Worm (Caenorhabditis elegans) whole organism, mixed stage, embryonic: ENCODE data around the gene zhit-2.

Experiments used
- M03D4.4 ChIP-seq: sonication (generic microtip); optimal IDR thresholded peaks from 2 replicates; lab custom pipeline; 2017; ENCODE audit warnings: mild to moderate bottlenecking, missing genetic modification characterization, missing compliant biosample characterization
- bed-3 ChIP-seq: fragments of 200-800 bp; sonication (Bioruptor generic); optimal IDR thresholded peaks from 3 replicates; lab custom pipeline; 2018; ENCODE audit warnings: mild to moderate bottlenecking, missing genetic modification characterization, moderate library complexity, missing compliant biosample characterization
- blmp-1 ChIP-seq: fragments of 150-350 bp; optimal IDR thresholded peaks from 2 replicates; lab custom pipeline; 2014; ENCODE audit warnings: missing biosample characterization, missing genetic modification characterization
- ceh-39 ChIP-seq: fragments of 150-350 bp; optimal IDR thresholded peaks from 2 replicates; lab custom pipeline; 2014; ENCODE audit warnings: missing biosample characterization, missing genetic modification characterization
- ceh-43 ChIP-seq: fragments of 200-800 bp; sonication (Bioruptor generic); optimal IDR thresholded peaks from 2 replicates; lab custom pipeline; 2018; ENCODE audit warnings: mild to moderate bottlenecking, missing genetic modification characterization, moderate library complexity, missing compliant biosample characterization
- ceh-83 ChIP-seq: fragments of 200-800 bp; sonication (Bioruptor generic); optimal IDR thresholded peaks from 2 replicates; lab custom pipeline; 2018; ENCODE audit warnings: mild to moderate bottlenecking, missing genetic modification characterization, missing compliant biosample characterization
- ces-1 ChIP-seq: fragments of 150-350 bp; optimal IDR thresholded peaks from 2 replicates; lab custom pipeline; 2014; ENCODE audit warnings: missing biosample characterization, missing genetic modification reagents, missing genetic modification characterization
- cnd-1 ChIP-seq: fragments of 200-800 bp; sonication (Bioruptor generic); optimal IDR thresholded peaks from 2 replicates; lab custom pipeline; 2018; ENCODE audit warnings: mild to moderate bottlenecking, missing genetic modification characterization, missing compliant biosample characterization
- drap-1 ChIP-seq: fragments of 200-800 bp; sonication (Bioruptor generic); optimal IDR thresholded peaks from 3 replicates; lab custom pipeline; 2018; ENCODE audit warnings: mild to moderate bottlenecking, missing genetic modification characterization, missing compliant biosample characterization
- elt-1 ChIP-seq: sonication (generic microtip); optimal IDR thresholded peaks from 2 replicates; lab custom pipeline; 2017; ENCODE audit warnings: missing genetic modification characterization, mild to moderate bottlenecking, missing compliant biosample characterization, antibody characterized with exemption, moderate library complexity, borderline replicate concordance; ENCODE audit not compliant: insufficient read depth
- elt-3 ChIP-seq: fragments of 150-350 bp; optimal IDR thresholded peaks from 2 replicates; lab custom pipeline; 2014; ENCODE audit warnings: missing biosample characterization, missing genetic modification characterization
- flh-1 ChIP-seq: fragments of 200-800 bp; sonication (Bioruptor generic); optimal IDR thresholded peaks from 2 replicates; lab custom pipeline; 2018; ENCODE audit warnings: mild to moderate bottlenecking, missing genetic modification characterization, moderate library complexity, missing compliant biosample characterization
- ham-2 ChIP-seq: fragments of 200-800 bp; sonication (Bioruptor generic); optimal IDR thresholded peaks from 2 replicates; lab custom pipeline; 2018; ENCODE audit warnings: mild to moderate bottlenecking, missing genetic modification characterization, missing compliant biosample characterization
- hlh-1 ChIP-seq: fragments of 150-350 bp; optimal IDR thresholded peaks from 2 replicates; lab custom pipeline; 2014; ENCODE audit warnings: missing biosample characterization, missing genetic modification reagents, missing genetic modification characterization
- lin-13 ChIP-seq: fragments of 150-350 bp; optimal IDR thresholded peaks from 2 replicates; lab custom pipeline; 2014; ENCODE audit warnings: missing biosample characterization, missing genetic modification characterization
- lin-32 ChIP-seq: fragments of 200-800 bp; sonication (Bioruptor generic); optimal IDR thresholded peaks from 2 replicates; lab custom pipeline; 2018; ENCODE audit warnings: mild to moderate bottlenecking, missing genetic modification characterization, missing compliant biosample characterization
- lsy-2 ChIP-seq: fragments of 150-350 bp; optimal IDR thresholded peaks from 2 replicates; lab custom pipeline; 2014; ENCODE audit warnings: missing biosample characterization, missing genetic modification characterization
- mab-5 ChIP-seq: fragments of 150-350 bp; optimal IDR thresholded peaks from 2 replicates; lab custom pipeline; 2014; ENCODE audit warnings: missing biosample characterization, missing genetic modification characterization
- mep-1 ChIP-seq: fragments of 150-350 bp; optimal IDR thresholded peaks from 2 replicates; lab custom pipeline; 2017; ENCODE audit warnings: missing biosample characterization, missing genetic modification reagents, missing genetic modification characterization, inconsistent platforms
- mls-2 ChIP-seq: sonication (generic microtip); optimal IDR thresholded peaks from 2 replicates; lab custom pipeline; 2016; ENCODE audit warnings: mild to moderate bottlenecking, missing genetic modification characterization, moderate library complexity, missing compliant biosample characterization
- nhr-12 ChIP-seq: fragments of 150-350 bp; optimal IDR thresholded peaks from 2 replicates; lab custom pipeline; 2014; ENCODE audit warnings: missing biosample characterization, missing genetic modification characterization
- nhr-2 ChIP-seq: fragments of 150-350 bp; optimal IDR thresholded peaks from 2 replicates; lab custom pipeline; 2014; ENCODE audit warnings: missing biosample characterization, missing genetic modification characterization
- nhr-237 ChIP-seq: fragments of 150-350 bp; optimal IDR thresholded peaks from 2 replicates; lab custom pipeline; 2014; ENCODE audit warnings: missing biosample characterization, missing genetic modification characterization
- nhr-28 ChIP-seq: fragments of 150-350 bp; optimal IDR thresholded peaks from 2 replicates; lab custom pipeline; 2014; ENCODE audit warnings: missing biosample characterization, missing genetic modification characterization
- nhr-76 ChIP-seq: sonication (generic microtip); optimal IDR thresholded peaks from 2 replicates; lab custom pipeline; 2017; ENCODE audit warnings: missing biosample characterization, missing genetic modification characterization
- pha-4 ChIP-seq: fragments of 150-350 bp; optimal IDR thresholded peaks from 2 replicates; lab custom pipeline; 2018; ENCODE audit warnings: missing biosample characterization, missing genetic modification reagents, missing genetic modification characterization
- sem-2 ChIP-seq: fragments of 200-800 bp; sonication (Bioruptor generic); optimal IDR thresholded peaks from 2 replicates; lab custom pipeline; 2018; ENCODE audit warnings: mild to moderate bottlenecking, missing genetic modification characterization, missing compliant biosample characterization
- snpc-4 ChIP-seq: fragments of 150-350 bp; optimal IDR thresholded peaks from 2 replicates; lab custom pipeline; 2014; ENCODE audit warnings: missing biosample characterization, missing genetic modification characterization
- sptf-1 ChIP-seq: sonication (generic microtip); optimal IDR thresholded peaks from 2 replicates; lab custom pipeline; 2017; ENCODE audit warnings: mild to moderate bottlenecking, missing genetic modification characterization, moderate library complexity, missing compliant biosample characterization
- tbx-8 ChIP-seq: fragments of 200-800 bp; sonication (Bioruptor generic); optimal IDR thresholded peaks from 2 replicates; lab custom pipeline; 2018; ENCODE audit warnings: mild to moderate bottlenecking, missing genetic modification characterization, moderate library complexity, missing compliant biosample characterization
- unc-120 ChIP-seq: sonication (generic microtip); optimal IDR thresholded peaks from 2 replicates; lab custom pipeline; 2017; ENCODE audit warnings: missing genetic modification characterization, missing compliant biosample characterization; ENCODE audit not compliant: poor library complexity, severe bottlenecking
- unc-39 ChIP-seq: fragments of 150-350 bp; optimal IDR thresholded peaks from 2 replicates; lab custom pipeline; 2014; ENCODE audit warnings: missing biosample characterization, missing genetic modification characterization
- unc-62 ChIP-seq: fragments of 150-350 bp; optimal IDR thresholded peaks from 2 replicates; lab custom pipeline; 2014; ENCODE audit warnings: missing biosample characterization, missing genetic modification reagents, missing genetic modification characterization
- zip-8 ChIP-seq: fragments of 150-350 bp; optimal IDR thresholded peaks from 2 replicates; lab custom pipeline; 2014; ENCODE audit warnings: missing biosample characterization, missing genetic modification characterization
- ztf-11 ChIP-seq: fragments of 150-350 bp; optimal IDR thresholded peaks from 2 replicates; lab custom pipeline; 2014; ENCODE audit warnings: missing biosample characterization, missing genetic modification characterization

The zhit-2 gene

DNA sequence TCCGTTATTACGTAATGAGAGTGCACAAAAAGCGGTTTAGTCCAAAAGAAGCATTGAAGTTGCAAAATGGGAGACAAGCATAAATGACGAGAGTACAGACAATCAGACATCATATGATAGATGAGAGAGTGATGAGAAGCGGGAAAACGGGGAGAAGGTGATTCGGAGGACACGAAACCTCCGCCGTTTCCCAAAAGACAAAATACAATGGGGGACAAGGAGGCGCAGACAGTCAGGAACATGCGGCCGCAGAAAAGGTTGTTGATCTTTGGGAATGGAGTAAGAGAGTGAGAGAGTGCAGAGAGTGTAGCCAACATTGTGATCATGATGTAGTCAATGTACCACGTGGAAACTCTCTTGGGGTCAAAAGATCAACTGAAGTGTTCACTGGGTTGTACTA is 6.5 kb downstream of the zhit-2 start:
- TF ChIP-seq unc-62 (GFP tag; lab: Kevin White, UChicago) (peak; percentile 84), pha-4 (peak; percentile 92), nhr-28 (tag; lab: Kevin White, UChicago) (peak; percentile 76), tbx-8 (GFP tag; lab: Kevin White, UChicago) (no peak), sptf-1 (tag; lab: Kevin White, UChicago) (peak; percentile 37), ces-1 (GFP tag; lab: Kevin White, UChicago) (peak; percentile 59), sem-2 (GFP tag; lab: Kevin White, UChicago) (no peak), flh-1 (GFP tag; lab: Kevin White, UChicago) (no peak), ztf-11 (peak; percentile 27), nhr-12 (tag; lab: Kevin White, UChicago) (peak; percentile 94), nhr-237 (tag; lab: Kevin White, UChicago) (peak; percentile 85), elt-1 (tag; lab: Kevin White, UChicago) (peak; percentile 57), unc-39 (tag; lab: Kevin White, UChicago) (no peak), bed-3 (GFP tag; lab: Kevin White, UChicago) (no peak), blmp-1 (tag; lab: Kevin White, UChicago) (no peak), cnd-1 (tag; lab: Kevin White, UChicago) (no peak), mep-1 (tag; lab: Kevin White, UChicago) (peak; percentile 57), mab-5 (tag; lab: Kevin White, UChicago) (no peak), unc-120 (tag; lab: Kevin White, UChicago) (peak; percentile 96), lin-13 (tag; lab: Kevin White, UChicago) (peak; percentile 35), M03D4.4 (no peak), nhr-2 (tag; lab: Kevin White, UChicago) (no peak), hlh-1 (peak; percentile 40), ceh-43 (no peak), drap-1 (GFP tag; lab: Kevin White, UChicago) (peak; percentile 25), snpc-4 (no peak), nhr-76 (no peak), ham-2 (GFP tag; lab: Kevin White, UChicago) (peak; percentile 77), lin-32 (GFP tag; lab: Kevin White, UChicago) (no peak), zip-8 (tag; lab: Kevin White, UChicago) (peak; percentile 59), ceh-39 (tag; lab: Kevin White, UChicago) (no peak), ceh-83 (GFP tag; lab: Kevin White, UChicago) (no peak), elt-3 (tag; lab: Kevin White, UChicago) (no peak), mls-2 (peak; percentile 30), lsy-2 (tag; lab: Kevin White, UChicago) (peak; percentile 25)
- TF ChIP-seq, all 35 proteins: peak for 18

DNA sequence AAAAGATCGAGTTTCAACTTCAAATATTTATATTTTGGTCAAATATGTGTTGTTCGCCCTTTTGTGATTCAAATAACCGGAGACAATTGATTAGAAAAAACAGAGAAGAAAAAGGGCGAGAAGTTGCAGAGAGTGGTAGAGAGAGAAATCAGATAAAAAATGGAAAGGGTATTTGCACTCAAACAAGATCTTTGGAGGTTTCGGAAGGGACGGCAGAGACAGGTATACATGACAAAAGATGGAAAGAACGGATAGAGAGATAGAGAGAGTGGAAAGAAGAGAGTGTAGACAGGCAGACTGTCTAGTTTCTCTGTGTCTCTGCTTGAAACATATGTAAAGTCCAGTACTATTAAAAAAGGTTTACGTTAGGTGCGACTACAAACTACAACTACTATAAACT is 8.0 kb downstream of the zhit-2 start:
- TF ChIP-seq mep-1 (tag; lab: Kevin White, UChicago) (peak; percentile 22), ztf-11 (no peak), elt-1 (tag; lab: Kevin White, UChicago) (peak; percentile 38), unc-39 (tag; lab: Kevin White, UChicago) (no peak), lin-32 (GFP tag; lab: Kevin White, UChicago) (no peak), unc-62 (GFP tag; lab: Kevin White, UChicago) (peak; percentile 2), lin-13 (tag; lab: Kevin White, UChicago) (peak; percentile 32), ces-1 (GFP tag; lab: Kevin White, UChicago) (no peak)

DNA sequence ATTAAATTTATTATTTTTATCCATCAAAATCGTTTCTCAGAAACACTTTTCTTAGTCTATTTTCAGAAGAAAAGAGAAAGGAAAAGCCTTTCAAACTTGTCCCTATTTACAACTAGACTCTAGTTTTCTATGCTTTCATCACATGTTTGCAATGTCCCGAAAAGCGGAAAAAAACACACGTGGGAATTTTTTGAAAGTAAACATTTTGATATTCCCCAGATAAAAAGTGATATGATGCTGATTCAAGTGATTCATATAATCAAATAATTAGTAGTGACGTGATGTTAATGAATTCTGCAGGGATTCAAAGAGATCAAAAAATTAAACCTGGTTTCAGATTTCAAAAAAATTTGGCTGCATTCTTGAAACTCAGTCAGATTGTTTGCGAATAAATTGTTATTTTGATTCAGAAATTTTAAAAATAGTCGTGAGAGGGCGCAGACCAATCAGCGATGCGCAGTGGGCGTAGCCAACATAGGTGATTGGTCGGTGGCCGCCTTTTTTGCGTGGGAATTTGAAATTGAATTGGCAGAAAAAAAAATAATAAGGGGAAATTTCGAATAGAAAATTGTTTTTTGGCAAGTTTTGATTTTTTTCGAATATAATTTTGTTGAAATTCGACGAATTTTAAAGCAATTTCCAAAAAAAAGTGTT is 9.4 kb downstream of the zhit-2 start:
- no peak for TF ChIP-seq blmp-1 (tag; lab: Kevin White, UChicago)
- no peak for TF ChIP-seq nhr-12 (tag; lab: Kevin White, UChicago)
- TF ChIP-seq lsy-2 (tag; lab: Kevin White, UChicago): no peak
- TF ChIP-seq lin-13 (tag; lab: Kevin White, UChicago): no peak
- TF ChIP-seq nhr-237 (tag; lab: Kevin White, UChicago): no peak
- no peak for TF ChIP-seq sptf-1 (tag; lab: Kevin White, UChicago)
- no peak for TF ChIP-seq sem-2 (GFP tag; lab: Kevin White, UChicago)
- no peak for TF ChIP-seq bed-3 (GFP tag; lab: Kevin White, UChicago)
- no peak for TF ChIP-seq flh-1 (GFP tag; lab: Kevin White, UChicago)
- TF ChIP-seq drap-1 (GFP tag; lab: Kevin White, UChicago): no peak
- no peak for TF ChIP-seq nhr-2 (tag; lab: Kevin White, UChicago)
- TF ChIP-seq cnd-1 (tag; lab: Kevin White, UChicago): no peak
- no peak for TF ChIP-seq lin-32 (GFP tag; lab: Kevin White, UChicago)
- no peak for TF ChIP-seq elt-3 (tag; lab: Kevin White, UChicago)
- TF ChIP-seq hlh-1: no peak
- TF ChIP-seq unc-39 (tag; lab: Kevin White, UChicago): no peak
- no peak for TF ChIP-seq mls-2
- TF ChIP-seq, all 35 proteins: peak for 0
